Worm (Caenorhabditis elegans) whole organism, early embryonic: ENCODE data around the gene F26G1.10.

Source experiments
- ceh-36 ChIP-seq: sonication (generic microtip); optimal IDR thresholded peaks from 2 replicates; lab custom pipeline; 2016; ENCODE audit warnings: missing genetic modification characterization, inconsistent platforms, missing compliant biosample characterization
- flt-1 ChIP-seq: fragments of 200-800 bp; sonication (Bioruptor generic); IDR thresholded peaks from 2 replicates; pipeline ENCODE4 v1.3.6; 2022; ENCODE audit warnings: missing genetic modification characterization, missing compliant biosample characterization
- hmbx-1 ChIP-seq: sonication (generic microtip); optimal IDR thresholded peaks from 2 replicates; lab custom pipeline; 2016; ENCODE audit warnings: mild to moderate bottlenecking, missing genetic modification characterization, missing compliant biosample characterization
- pes-1 ChIP-seq: fragments of 200-800 bp; sonication (Bioruptor generic); IDR thresholded peaks from 2 replicates; pipeline ENCODE4 v1.3.6; 2022; ENCODE audit warnings: missing genetic modification reagents, missing genetic modification characterization, missing compliant biosample characterization
- scrt-1 ChIP-seq: fragments of 200-800 bp; sonication (Bioruptor generic); IDR thresholded peaks from 2 replicates; pipeline ENCODE4 v1.3.6; 2022; ENCODE audit warnings: missing genetic modification characterization, missing compliant biosample characterization

- TF ChIP-seq scrt-1 (GFP tag; lab: Robert Waterston, UW) = no peak
- TF ChIP-seq ceh-36 = no peak
- TF ChIP-seq hmbx-1 (tag; lab: Kevin White, UChicago) = no peak
- TF ChIP-seq flt-1 (GFP tag; lab: Robert Waterston, UW) = no peak
- TF ChIP-seq pes-1 (GFP tag; lab: Robert Waterston, UW) = no peak
Observed at ce11 chrII:4755654-4756053, 18.5 kb upstream of the F26G1.10 start.
